Worm (Caenorhabditis elegans) whole organism, L1 larva: Measurements from ENCODE around the gene sea-2.

Experiments
- ets-5 ChIP-seq: fragments of 200-800 bp; sonication (Bioruptor generic); IDR thresholded peaks from 2 replicates; pipeline ENCODE4 v1.3.6; 2022; ENCODE audit warnings: missing genetic modification characterization, missing compliant biosample characterization
- lir-3 ChIP-seq: sonication (generic microtip); optimal IDR thresholded peaks from 2 replicates; lab custom pipeline; 2016; ENCODE audit warnings: mild to moderate bottlenecking, missing genetic modification characterization, moderate library complexity, missing compliant biosample characterization; ENCODE audit not compliant: poor library complexity
- nhr-11 ChIP-seq: fragments of 150-350 bp; optimal IDR thresholded peaks from 2 replicates; lab custom pipeline; 2014; ENCODE audit warnings: missing biosample characterization, missing genetic modification characterization
- nhr-77 ChIP-seq: fragments of 150-350 bp; optimal IDR thresholded peaks from 2 replicates; lab custom pipeline; 2014; ENCODE audit warnings: missing biosample characterization, missing genetic modification characterization
- pqm-1 ChIP-seq: sonication (generic microtip); optimal IDR thresholded peaks from 3 replicates; lab custom pipeline; 2017; ENCODE audit warnings: missing biosample characterization, missing genetic modification characterization
- skn-1 ChIP-seq: fragments of 150-350 bp; optimal IDR thresholded peaks from 2 replicates; lab custom pipeline; 2014; ENCODE audit warnings: missing biosample characterization, missing genetic modification characterization
- snpc-4 ChIP-seq: fragments of 150-350 bp; optimal IDR thresholded peaks from 2 replicates; lab custom pipeline; 2014; ENCODE audit warnings: missing biosample characterization, missing genetic modification characterization
- unc-62 ChIP-seq: fragments of 150-350 bp; optimal IDR thresholded peaks from 2 replicates; lab custom pipeline; 2014; ENCODE audit warnings: missing biosample characterization, missing genetic modification reagents, missing genetic modification characterization

DNA sequence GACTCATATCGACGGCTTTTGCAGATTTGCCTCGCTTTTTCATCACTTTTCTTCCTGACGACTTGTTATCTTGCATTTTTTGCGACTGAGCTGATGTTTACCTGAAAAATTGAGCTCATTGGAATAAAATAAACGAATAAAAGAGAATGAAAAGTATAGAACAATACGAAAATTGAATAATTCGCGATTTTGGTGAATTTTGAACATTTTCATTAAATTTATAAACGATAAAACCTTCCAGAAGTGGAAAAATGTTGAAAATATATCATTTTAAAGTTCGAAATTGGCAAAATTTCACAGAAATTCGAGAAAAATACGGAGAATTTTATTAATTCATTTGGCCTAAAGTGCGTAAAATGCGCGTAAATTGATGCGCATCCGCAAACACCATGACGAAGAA, 16.5 kb upstream of the sea-2 start, which contains the start of gene Y14H12B.2:
- TF ChIP-seq nhr-77 (tag; lab: Kevin White, UChicago) (no peak), unc-62 (no peak), nhr-11 (tag; lab: Kevin White, UChicago) (no peak), skn-1 (tag; lab: Kevin White, UChicago) (no peak), lir-3 (tag; lab: Kevin White, UChicago) (no peak), snpc-4 (no peak), ets-5 (GFP tag; lab: Robert Waterston, UW) (no peak), pqm-1 (tag; lab: Kevin White, UChicago) (no peak)
